Worm (Caenorhabditis elegans) whole organism, late embryonic: ENCODE data around the gene mtrr-1.

Source experiments
- F13H6.1 ChIP-seq: sonication (generic microtip); optimal IDR thresholded peaks from 2 replicates; lab custom pipeline; 2016; ENCODE audit warnings: missing genetic modification characterization, missing compliant biosample characterization
- ahr-1 ChIP-seq: sonication (generic microtip); optimal IDR thresholded peaks from 2 replicates; lab custom pipeline; 2016; ENCODE audit warnings: missing genetic modification characterization, missing compliant biosample characterization
- ama-1 ChIP-seq: fragments of 150-350 bp; optimal IDR thresholded peaks from 2 replicates; lab custom pipeline; 2014
- ceh-24 ChIP-seq: sonication (generic microtip); optimal IDR thresholded peaks from 2 replicates; lab custom pipeline; 2016; ENCODE audit warnings: mild to moderate bottlenecking, missing genetic modification characterization, missing compliant biosample characterization
- ceh-30 ChIP-seq: fragments of 150-350 bp; optimal IDR thresholded peaks from 2 replicates; lab custom pipeline; 2014; ENCODE audit warnings: missing biosample characterization, missing genetic modification characterization
- ceh-34 ChIP-seq: sonication (generic microtip); optimal IDR thresholded peaks from 2 replicates; lab custom pipeline; 2016; ENCODE audit warnings: mild to moderate bottlenecking, missing genetic modification characterization, missing compliant biosample characterization
- che-1 ChIP-seq: sonication (generic microtip); optimal IDR thresholded peaks from 2 replicates; lab custom pipeline; 2016; ENCODE audit warnings: mild to moderate bottlenecking, missing genetic modification characterization, missing compliant biosample characterization
- hlh-30 ChIP-seq: sonication (generic microtip); optimal IDR thresholded peaks from 2 replicates; lab custom pipeline; 2017; ENCODE audit warnings: antibody characterized with exemption, missing genetic modification characterization, missing compliant biosample characterization; ENCODE audit not compliant: insufficient read depth
- madf-2 ChIP-seq: sonication (generic microtip); optimal IDR thresholded peaks from 2 replicates; lab custom pipeline; 2017; ENCODE audit warnings: missing genetic modification characterization, missing compliant biosample characterization
- pha-2 ChIP-seq: sonication (generic microtip); optimal IDR thresholded peaks from 2 replicates; lab custom pipeline; 2017; ENCODE audit warnings: mild to moderate bottlenecking, missing genetic modification characterization, missing compliant biosample characterization
- pqm-1 ChIP-seq: sonication (generic microtip); optimal IDR thresholded peaks from 2 replicates; lab custom pipeline; 2016; ENCODE audit warnings: missing genetic modification characterization, missing compliant biosample characterization
- rnt-1 ChIP-seq: sonication (generic microtip); optimal IDR thresholded peaks from 2 replicates; lab custom pipeline; 2016; ENCODE audit warnings: missing genetic modification characterization, missing compliant biosample characterization
- sox-4 ChIP-seq: sonication (generic microtip); optimal IDR thresholded peaks from 2 replicates; lab custom pipeline; 2017; ENCODE audit warnings: mild to moderate bottlenecking, missing genetic modification characterization, inconsistent platforms, missing compliant biosample characterization
- unc-3 ChIP-seq, 2 experiments: fragments of 200-800 bp in 1 of 2; sonication (Bioruptor generic) in 1 of 2; sonication (generic microtip) in 1 of 2; conservative IDR thresholded peaks in 1 of 2; optimal IDR thresholded peaks in 1 of 2; 2 replicates each; pipeline versions ENCODE4 v1.3.6 to Lab custom; 2016 to 2022; ENCODE audit warnings: missing compliant biosample characterization in 2 of 2, missing genetic modification characterization in 2 of 2, missing genetic modification reagents in 1 of 2

ce11 chrII:9284358-9285170 is 1.2 kb upstream of the mtrr-1 start:
- TF ChIP-seq F13H6.1, result no peak
- TF ChIP-seq ahr-1 (tag; lab: Kevin White, UChicago), result no peak
- no peak for TF ChIP-seq pqm-1 (tag; lab: Kevin White, UChicago)
- TF ChIP-seq hlh-30, result no peak
- TF ChIP-seq unc-3 (GFP tag; conservative IDR thresholded peaks at IDR 0.05; lab: Robert Waterston, UW), result no peak
- TF ChIP-seq unc-3 (tag; optimal IDR thresholded peaks at IDR 0.05; lab: Kevin White, UChicago), result no peak
- no peak for TF ChIP-seq ceh-30 (tag; lab: Kevin White, UChicago)
- peak; percentile 47 for TF ChIP-seq ceh-34 (tag; lab: Kevin White, UChicago)
- TF ChIP-seq ceh-24 (tag; lab: Kevin White, UChicago), result no peak
- no peak for TF ChIP-seq ama-1 (lab: Kevin White, UChicago)
- no peak for TF ChIP-seq rnt-1 (tag; lab: Kevin White, UChicago)
- TF ChIP-seq sox-4 (tag; lab: Kevin White, UChicago), result no peak
- TF ChIP-seq pha-2, result no peak
- no peak for TF ChIP-seq che-1 (tag; lab: Kevin White, UChicago)
- TF ChIP-seq madf-2 (tag; lab: Kevin White, UChicago), result no peak
